Worm (Caenorhabditis elegans): ENCODE data around the gene col-140.

The col-140 gene

ce11 chrV:5790497-5791280 is 45.9 kb downstream of the col-140 start, which contains the start of the genes nhr-142 and F44E7.9 (continued):
- peak; percentile 71 for TF ChIP-seq attf-3 (GFP tag; conservative IDR thresholded peaks at IDR 0.05)
- TF ChIP-seq hsf-1 (GFP tag; IDR thresholded peaks at IDR 0.05) = 0 out of 2 replicates have a peak, but pooled peaks have one; percentile 10
- no peak for TF ChIP-seq tbx-9 (tag; optimal IDR thresholded peaks at IDR 0.05; ENCODE audit: borderline replicate concordance)
- TF ChIP-seq ceh-79 (tag; optimal IDR thresholded peaks at IDR 0.05) = no peak
- peak in 2 of 3 experiments; percentile 54 to 72 for TF ChIP-seq lin-35 (GFP tag; optimal IDR thresholded peaks at IDR 0.05)
- TF ChIP-seq madf-6 (GFP tag; IDR thresholded peaks at IDR 0.05) = peak; percentile 78
- TF ChIP-seq ccch-3 (GFP tag; optimal IDR thresholded peaks at IDR 0.05) = no peak
- no peak for TF ChIP-seq die-1 (tag; optimal IDR thresholded peaks at IDR 0.05)
- no peak for TF ChIP-seq Y53F4B.3 (GFP tag; IDR thresholded peaks at IDR 0.05)
- peak; percentile 54; the same call in 1 of the 2 replicates for TF ChIP-seq cebp-1 (GFP tag; IDR thresholded peaks at IDR 0.05)
- peak; percentile 84 for TF ChIP-seq cebp-1 (tag; optimal IDR thresholded peaks at IDR 0.05)
- no peak for TF ChIP-seq mes-4 (tag; optimal IDR thresholded peaks at IDR 0.05)
- TF ChIP-seq ceh-58 (GFP tag; IDR thresholded peaks at IDR 0.05) = no peak
- TF ChIP-seq F57C9.4 (tag; optimal IDR thresholded peaks at IDR 0.05) = no peak
- peak; percentile 70 for TF ChIP-seq K11D2.4 (GFP tag; IDR thresholded peaks at IDR 0.05)
- TF ChIP-seq Y95B8A.8 (GFP tag; IDR thresholded peaks at IDR 0.05) = no peak
- peak; percentile 87 for TF ChIP-seq rcor-1 (GFP tag; IDR thresholded peaks at IDR 0.05)
- no peak for TF ChIP-seq ztf-6 (GFP tag; IDR thresholded peaks at IDR 0.05)
- peak; percentile 47 for TF ChIP-seq ztf-26 (tag; optimal IDR thresholded peaks at IDR 0.05)
- TF ChIP-seq B0035.1 (tag; optimal IDR thresholded peaks at IDR 0.05) = peak; percentile 43
- no peak for TF ChIP-seq rec-8 (tag; optimal IDR thresholded peaks at IDR 0.05)
- peak; percentile 53 for TF ChIP-seq xnd-1 (tag; optimal IDR thresholded peaks at IDR 0.05)
- TF ChIP-seq snpc-3.4 (tag; optimal IDR thresholded peaks at IDR 0.05) = peak; percentile 67
- peak; percentile 81 for TF ChIP-seq C06A6.2 (GFP tag; conservative IDR thresholded peaks at IDR 0.05)
- TF ChIP-seq mel-28 (tag; optimal IDR thresholded peaks at IDR 0.05; ENCODE audit: borderline replicate concordance) = no peak
- peak; percentile 55 for TF ChIP-seq ZK185.1 (tag; optimal IDR thresholded peaks at IDR 0.05; ENCODE audit: poor library complexity, severe bottlenecking)
- TF ChIP-seq cebp-2 (GFP tag; IDR thresholded peaks at IDR 0.05) = no peak
- TF ChIP-seq rpc-1 (optimal IDR thresholded peaks at IDR 0.05) = peak; percentile 0
- no peak for TF ChIP-seq rpc-1 (tag; optimal IDR thresholded peaks at IDR 0.05)

DNA sequence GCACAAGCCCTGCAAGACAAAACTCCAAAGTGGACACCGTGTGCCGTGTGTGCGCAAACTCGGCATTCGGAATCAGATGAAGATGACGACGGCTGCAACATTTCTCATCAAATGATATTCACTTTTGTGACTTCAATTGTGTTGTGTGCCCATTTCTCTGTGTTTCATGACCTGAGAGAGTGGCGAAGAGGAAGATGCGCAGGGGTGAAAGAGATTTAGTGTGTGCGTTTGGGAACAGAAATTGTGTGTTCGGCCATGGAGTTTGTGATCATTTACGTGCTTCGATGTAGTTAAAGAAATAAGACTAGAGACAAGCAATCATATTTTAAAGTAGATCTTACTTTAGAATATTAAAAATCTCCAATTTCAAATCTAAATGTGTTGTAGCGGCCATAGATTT is 48.0 kb downstream of the col-140 start:
- TF ChIP-seq dox-1 (GFP tag; IDR thresholded peaks at IDR 0.05) (peak; percentile 35; the same call in 1 of the 2 replicates), Y95B8A.8 (GFP tag; IDR thresholded peaks at IDR 0.05) (no peak), egl-44 (GFP tag; IDR thresholded peaks at IDR 0.05) (no peak), athp-1 (tag; optimal IDR thresholded peaks at IDR 0.05) (no peak), xnd-1 (tag; optimal IDR thresholded peaks at IDR 0.05) (no peak), nhr-80 (tag; optimal IDR thresholded peaks at IDR 0.05) (peak; percentile 33), dpff-1 (tag; optimal IDR thresholded peaks at IDR 0.05) (no peak), sdz-38 (tag; optimal IDR thresholded peaks at IDR 0.05) (no peak), lin-26 (GFP tag; IDR thresholded peaks at IDR 0.05) (no peak), nfya-1 (tag; optimal IDR thresholded peaks at IDR 0.05; ENCODE audit: borderline replicate concordance, insufficient read depth) (no peak), egl-18 (GFP tag; IDR thresholded peaks at IDR 0.05) (no peak), K12H6.12 (tag; optimal IDR thresholded peaks at IDR 0.05) (no peak), hrde-1 (tag; optimal IDR thresholded peaks at IDR 0.05; ENCODE audit: borderline replicate concordance) (no peak), D2030.7 (GFP tag; IDR thresholded peaks at IDR 0.05) (no peak), unc-62 (GFP tag; optimal IDR thresholded peaks at IDR 0.05) (no peak), nfya-2 (GFP tag; IDR thresholded peaks at IDR 0.05) (no peak), nfyb-1 (GFP tag; IDR thresholded peaks at IDR 0.05) (0 out of 2 replicates have a peak, but pooled peaks have one; percentile 41), unc-130 (GFP tag; optimal IDR thresholded peaks at IDR 0.05) (no peak), attf-6 (GFP tag; IDR thresholded peaks at IDR 0.05) (no peak), repo-1 (tag; optimal IDR thresholded peaks at IDR 0.05) (no peak), fkh-3 (tag; optimal IDR thresholded peaks at IDR 0.05) (no peak)

All from whole organism, young adult.